Worm (Caenorhabditis elegans) whole organism, late embryonic: ENCODE data around the gene rbbp-5.

ENCODE experiments used
- F13H6.1 ChIP-seq: sonication (generic microtip); optimal IDR thresholded peaks from 2 replicates; lab custom pipeline; 2016; ENCODE audit warnings: missing genetic modification characterization, missing compliant biosample characterization
- ama-1 ChIP-seq: fragments of 150-350 bp; optimal IDR thresholded peaks from 2 replicates; lab custom pipeline; 2014
- dmd-4 ChIP-seq: sonication (generic microtip); optimal IDR thresholded peaks from 2 replicates; lab custom pipeline; 2016; ENCODE audit warnings: borderline replicate concordance, missing genetic modification characterization, missing compliant biosample characterization
- eyg-1 ChIP-seq: sonication (generic microtip); optimal IDR thresholded peaks from 2 replicates; lab custom pipeline; 2016; ENCODE audit warnings: missing genotype, missing genetic modification characterization, missing compliant biosample characterization
- fkh-10 ChIP-seq: fragments of 150-350 bp; optimal IDR thresholded peaks from 2 replicates; lab custom pipeline; 2014; ENCODE audit warnings: missing biosample characterization, missing genetic modification reagents, missing genetic modification characterization
- fkh-6 ChIP-seq: sonication (generic microtip); optimal IDR thresholded peaks from 2 replicates; lab custom pipeline; 2016; ENCODE audit warnings: missing genetic modification characterization, missing compliant biosample characterization
- gmeb-2 ChIP-seq: sonication (generic microtip); optimal IDR thresholded peaks from 2 replicates; lab custom pipeline; 2016; ENCODE audit warnings: missing genetic modification characterization, inconsistent platforms, missing compliant biosample characterization
- hlh-30 ChIP-seq: sonication (generic microtip); optimal IDR thresholded peaks from 2 replicates; lab custom pipeline; 2017; ENCODE audit warnings: antibody characterized with exemption, missing genetic modification characterization, missing compliant biosample characterization; ENCODE audit not compliant: insufficient read depth
- lim-6 ChIP-seq: sonication (generic microtip); optimal IDR thresholded peaks from 2 replicates; lab custom pipeline; 2016; ENCODE audit warnings: missing genetic modification characterization, missing compliant biosample characterization
- nhr-232 ChIP-seq: sonication (generic microtip); optimal IDR thresholded peaks from 2 replicates; lab custom pipeline; 2016; ENCODE audit warnings: missing genetic modification characterization, missing compliant biosample characterization
- npax-4 ChIP-seq: sonication (generic microtip); optimal IDR thresholded peaks from 2 replicates; lab custom pipeline; 2016; ENCODE audit warnings: missing genetic modification characterization, missing compliant biosample characterization
- ref-2 ChIP-seq: sonication (generic microtip); optimal IDR thresholded peaks from 2 replicates; lab custom pipeline; 2016; ENCODE audit warnings: missing genetic modification characterization, missing compliant biosample characterization
- rnt-1 ChIP-seq: sonication (generic microtip); optimal IDR thresholded peaks from 2 replicates; lab custom pipeline; 2016; ENCODE audit warnings: missing genetic modification characterization, missing compliant biosample characterization
- tbx-7 ChIP-seq: sonication (generic microtip); optimal IDR thresholded peaks from 2 replicates; lab custom pipeline; 2016; ENCODE audit warnings: missing genotype, missing genetic modification characterization, missing compliant biosample characterization

ce11 chrII:6132595-6132994, 35.0 kb downstream of the rbbp-5 start, which contains the start of gene abts-3:
- no peak for TF ChIP-seq tbx-7 (tag; lab: Kevin White, UChicago)
- TF ChIP-seq F13H6.1: no peak
- TF ChIP-seq ama-1: no peak
- no peak for TF ChIP-seq hlh-30
- no peak for TF ChIP-seq ref-2
- no peak for TF ChIP-seq nhr-232
- no peak for TF ChIP-seq rnt-1 (tag; lab: Kevin White, UChicago)
- TF ChIP-seq gmeb-2: no peak
- TF ChIP-seq lim-6: no peak
- no peak for TF ChIP-seq eyg-1
- no peak for TF ChIP-seq fkh-6
- no peak for TF ChIP-seq fkh-10 (GFP tag; lab: Kevin White, UChicago)
- TF ChIP-seq dmd-4 (tag; lab: Kevin White, UChicago): no peak
- TF ChIP-seq npax-4 (tag; lab: Kevin White, UChicago): no peak
